Fruit fly (Drosophila melanogaster) whole organism, embryonic: ENCODE measurements around the gene Ccp84Ac.
A peak's percentile ranks its signal among the peaks of the same experiment; 100 is the strongest.

Experiments used
- B-H1 ChIP-seq: fragments of 200-800 bp; sonication (Bioruptor generic); IDR thresholded peaks from 3 replicates; pipeline ENCODE4 v1.3.6; 2022; ENCODE audit warnings: missing biosample characterization, missing genetic modification characterization
- CG10147 ChIP-seq: fragments of 200-800 bp; sonication (Bioruptor generic); optimal IDR thresholded peaks from 2 replicates; lab custom pipeline; 2019; ENCODE audit warnings: missing biosample characterization, mild to moderate bottlenecking, missing genetic modification characterization, moderate library complexity
- CG10654 ChIP-seq: fragments of 200-800 bp; sonication (Bioruptor generic); optimal IDR thresholded peaks from 2 replicates; lab custom pipeline; 2016; ENCODE audit warnings: missing biosample characterization, missing genetic modification characterization
- CG11398 ChIP-seq: fragments of 200-800 bp; sonication (Bioruptor generic); optimal IDR thresholded peaks from 2 replicates; lab custom pipeline; 2016; ENCODE audit warnings: missing biosample characterization, missing genetic modification characterization
- CG11456 ChIP-seq: fragments of 200-800 bp; sonication (Bioruptor generic); IDR thresholded peaks from 3 replicates; pipeline ENCODE4 v1.3.6; 2022; ENCODE audit warnings: missing biosample characterization, missing genetic modification characterization
- CG12769 ChIP-seq: fragments of 200-800 bp; sonication (Bioruptor generic); optimal IDR thresholded peaks from 2 replicates; lab custom pipeline; 2019; ENCODE audit warnings: missing biosample characterization, mild to moderate bottlenecking, missing genetic modification characterization, moderate library complexity
- CG12942 ChIP-seq: fragments of 200-800 bp; sonication (Bioruptor generic); optimal IDR thresholded peaks from 3 replicates; lab custom pipeline; 2016; ENCODE audit warnings: missing biosample characterization, missing genetic modification characterization
- CG17385 ChIP-seq: fragments of 200-800 bp; sonication (Bioruptor generic); optimal IDR thresholded peaks from 3 replicates; lab custom pipeline; 2018; ENCODE audit warnings: missing biosample characterization, mild to moderate bottlenecking, missing genetic modification characterization
- CG1792 ChIP-seq: fragments of 200-800 bp; sonication (Bioruptor generic); optimal IDR thresholded peaks from 2 replicates; lab custom pipeline; 2016; ENCODE audit warnings: missing biosample characterization, missing genetic modification characterization
- CG30431 ChIP-seq: fragments of 200-800 bp; sonication (Bioruptor generic); optimal IDR thresholded peaks from 2 replicates; lab custom pipeline; 2017; ENCODE audit warnings: missing biosample characterization, missing genetic modification characterization
- CG3163 ChIP-seq: fragments of 200-800 bp; sonication (Bioruptor generic); optimal IDR thresholded peaks from 3 replicates; lab custom pipeline; 2016; ENCODE audit warnings: missing biosample characterization, missing genetic modification characterization
- CG33213 ChIP-seq: fragments of 200-800 bp; sonication (Bioruptor generic); optimal IDR thresholded peaks from 3 replicates; lab custom pipeline; 2016; ENCODE audit warnings: missing biosample characterization, missing genetic modification characterization
- CG4404 ChIP-seq: fragments of 200-800 bp; sonication (Bioruptor generic); IDR thresholded peaks from 2 replicates; pipeline ENCODE4 v1.3.6; 2022; ENCODE audit warnings: missing biosample characterization, missing genetic modification characterization
- CG4424 ChIP-seq: fragments of 200-800 bp; sonication (Bioruptor generic); optimal IDR thresholded peaks from 3 replicates; lab custom pipeline; 2016; ENCODE audit warnings: missing biosample characterization, missing genetic modification characterization
- CG6765 ChIP-seq: fragments of 200-800 bp; sonication (Bioruptor generic); optimal IDR thresholded peaks from 3 replicates; lab custom pipeline; 2017; ENCODE audit warnings: missing biosample characterization, mild to moderate bottlenecking, missing genetic modification characterization
- CG7786 ChIP-seq: fragments of 200-800 bp; sonication (Bioruptor generic); optimal IDR thresholded peaks from 2 replicates; lab custom pipeline; 2016; ENCODE audit warnings: missing biosample characterization, missing genetic modification characterization
- Chrac-16 ChIP-seq: fragments of 200-800 bp; sonication (Bioruptor generic); optimal IDR thresholded peaks from 3 replicates; lab custom pipeline; 2016; ENCODE audit warnings: missing biosample characterization, missing genetic modification characterization
- Dip2 ChIP-seq: fragments of 200-800 bp; sonication (Bioruptor generic); IDR thresholded peaks from 2 replicates; pipeline ENCODE4 v1.3.6; 2022; ENCODE audit warnings: missing biosample characterization, missing genetic modification characterization
- Fer1 ChIP-seq: fragments of 200-800 bp; sonication (Bioruptor generic); optimal IDR thresholded peaks from 2 replicates; lab custom pipeline; 2017; ENCODE audit warnings: missing biosample characterization, mild to moderate bottlenecking, missing genetic modification characterization
- Fer3 ChIP-seq: fragments of 200-800 bp; sonication (Bioruptor generic); optimal IDR thresholded peaks from 2 replicates; lab custom pipeline; 2018; ENCODE audit warnings: missing biosample characterization, mild to moderate bottlenecking, missing genetic modification characterization, moderate library complexity
- Hr39 ChIP-seq: fragments of >200 bp; optimal IDR thresholded peaks from 2 replicates; lab custom pipeline; 2017
- Hr51 ChIP-seq, 2 experiments: fragments of 200-800 bp; sonication (Bioruptor generic); optimal IDR thresholded peaks; 2 replicates in 1 of 2; 3 replicates in 1 of 2; lab custom pipeline; 2016 to 2018; ENCODE audit warnings: missing biosample characterization in 2 of 2, missing genetic modification characterization in 2 of 2, mild to moderate bottlenecking in 1 of 2, moderate library complexity in 1 of 2
- Lim3 ChIP-seq: fragments of 200-800 bp; sonication (Bioruptor generic); IDR thresholded peaks from 2 replicates; pipeline ENCODE4 v1.3.6; 2022; ENCODE audit warnings: missing biosample characterization, missing genetic modification characterization
- Sox102F ChIP-seq: fragments of 200-800 bp; sonication (Bioruptor generic); optimal IDR thresholded peaks from 2 replicates; lab custom pipeline; 2018; ENCODE audit warnings: missing biosample characterization, mild to moderate bottlenecking, missing genetic modification characterization, moderate library complexity
- YL-1 ChIP-seq: fragments of 200-800 bp; sonication (Bioruptor generic); optimal IDR thresholded peaks from 3 replicates; lab custom pipeline; 2017; ENCODE audit warnings: missing biosample characterization, mild to moderate bottlenecking, missing genetic modification characterization
- abd-A ChIP-seq: fragments of 200-800 bp; sonication (Bioruptor generic); optimal IDR thresholded peaks from 3 replicates; lab custom pipeline; 2019; ENCODE audit warnings: missing biosample characterization, mild to moderate bottlenecking, missing genetic modification characterization, moderate library complexity
- al ChIP-seq: fragments of 200-800 bp; sonication (Bioruptor generic); IDR thresholded peaks from 2 replicates; pipeline ENCODE4 v1.3.6; 2022; ENCODE audit warnings: missing biosample characterization, missing genetic modification characterization
- aop ChIP-seq: fragments of 200-800 bp; sonication (Bioruptor generic); IDR thresholded peaks from 2 replicates; pipeline ENCODE4 v1.3.6; 2022; ENCODE audit warnings: missing biosample characterization, missing genetic modification characterization
- ash1 ChIP-seq: fragments of 200-800 bp; sonication (Bioruptor generic); optimal IDR thresholded peaks from 2 replicates; lab custom pipeline; 2018; ENCODE audit warnings: missing biosample characterization, mild to moderate bottlenecking, missing genetic modification characterization
- btn ChIP-seq: fragments of 200-800 bp; sonication (Bioruptor generic); optimal IDR thresholded peaks from 2 replicates; lab custom pipeline; 2016; ENCODE audit warnings: missing biosample characterization, missing genetic modification characterization
- cas ChIP-seq: fragments of 200-800 bp; sonication (Bioruptor generic); IDR thresholded peaks from 2 replicates; pipeline ENCODE4 v1.3.6; 2022; ENCODE audit warnings: missing biosample characterization, missing genetic modification characterization
- cg ChIP-seq: fragments of 200-800 bp; sonication (Bioruptor generic); optimal IDR thresholded peaks from 3 replicates; lab custom pipeline; 2019; ENCODE audit warnings: missing biosample characterization, mild to moderate bottlenecking, missing genetic modification characterization, moderate library complexity
- dati ChIP-seq: fragments of 200-800 bp; sonication (Bioruptor generic); IDR thresholded peaks from 2 replicates; pipeline ENCODE4 v1.3.6; 2022; ENCODE audit warnings: missing biosample characterization, missing genetic modification characterization
- eyg ChIP-seq: fragments of 200-800 bp; sonication (Bioruptor generic); optimal IDR thresholded peaks from 3 replicates; lab custom pipeline; 2016; ENCODE audit warnings: missing biosample characterization, missing genetic modification characterization
- fru ChIP-seq: fragments of >200 bp; optimal IDR thresholded peaks from 2 replicates; lab custom pipeline; 2017
- fu2 ChIP-seq: fragments of 200-800 bp; sonication (Bioruptor generic); optimal IDR thresholded peaks from 2 replicates; lab custom pipeline; 2016; ENCODE audit warnings: missing biosample characterization, missing genetic modification characterization
- gem ChIP-seq: fragments of 200-800 bp; sonication (Bioruptor generic); optimal IDR thresholded peaks from 2 replicates; lab custom pipeline; 2019; ENCODE audit warnings: missing biosample characterization, mild to moderate bottlenecking, missing genetic modification characterization, moderate library complexity
- hbn ChIP-seq: fragments of 200-800 bp; sonication (Bioruptor generic); IDR thresholded peaks from 2 replicates; pipeline ENCODE4 v1.3.6; 2022; ENCODE audit warnings: missing biosample characterization, missing genetic modification characterization; ENCODE audit not compliant: partially characterized antibody
- hth ChIP-seq: fragments of >200 bp; optimal IDR thresholded peaks from 2 replicates; lab custom pipeline; 2017; ENCODE audit warnings: inconsistent platforms
- ind ChIP-seq: fragments of 200-800 bp; sonication (Bioruptor generic); optimal IDR thresholded peaks from 3 replicates; lab custom pipeline; 2016; ENCODE audit warnings: missing biosample characterization, missing genetic modification characterization
- jigr1 ChIP-seq: fragments of 200-800 bp; sonication (Bioruptor generic); IDR thresholded peaks from 3 replicates; pipeline ENCODE4 v1.3.6; 2022; ENCODE audit warnings: missing biosample characterization, missing genetic modification characterization
- kni ChIP-seq: fragments of 200-800 bp; sonication (Bioruptor generic); optimal IDR thresholded peaks from 3 replicates; lab custom pipeline; 2017; ENCODE audit warnings: mild to moderate bottlenecking, missing biosample characterization, missing genetic modification reagents, missing genetic modification characterization
- lmd ChIP-seq: fragments of 200-800 bp; sonication (Bioruptor generic); IDR thresholded peaks from 2 replicates; pipeline ENCODE4 v1.3.6; 2022; ENCODE audit warnings: missing biosample characterization, missing genetic modification characterization
- luna ChIP-seq: fragments of 200-800 bp; sonication (Bioruptor generic); optimal IDR thresholded peaks from 2 replicates; lab custom pipeline; 2016; ENCODE audit warnings: missing biosample characterization, missing genetic modification characterization
- maf-S ChIP-seq: fragments of 200-800 bp; sonication (Bioruptor generic); optimal IDR thresholded peaks from 2 replicates; lab custom pipeline; 2016; ENCODE audit warnings: missing biosample characterization, missing genetic modification characterization
- mld ChIP-seq: fragments of 200-800 bp; sonication (Bioruptor generic); IDR thresholded peaks from 3 replicates; pipeline ENCODE4 v1.3.6; 2022; ENCODE audit warnings: missing biosample characterization, missing genetic modification characterization; ENCODE audit not compliant: partially characterized antibody
- nom ChIP-seq: fragments of 200-800 bp; sonication (Bioruptor generic); optimal IDR thresholded peaks from 2 replicates; lab custom pipeline; 2017; ENCODE audit warnings: missing biosample characterization, missing genetic modification characterization, mild to moderate bottlenecking, moderate library complexity, missing genetic modification reagents
- pfk ChIP-seq: fragments of 200-800 bp; sonication (Bioruptor generic); optimal IDR thresholded peaks from 2 replicates; lab custom pipeline; 2018; ENCODE audit warnings: missing biosample characterization, mild to moderate bottlenecking, missing genetic modification characterization, moderate library complexity
- phol ChIP-seq: fragments of 200-800 bp; sonication (Bioruptor generic); optimal IDR thresholded peaks from 3 replicates; lab custom pipeline; 2018; ENCODE audit warnings: missing biosample characterization, mild to moderate bottlenecking, missing genetic modification characterization, moderate library complexity
- pros ChIP-seq: fragments of 200-800 bp; sonication (Bioruptor generic); optimal IDR thresholded peaks from 3 replicates; lab custom pipeline; 2019; ENCODE audit warnings: missing biosample characterization, mild to moderate bottlenecking, missing genetic modification characterization, moderate library complexity
- slp2 ChIP-seq: fragments of 200-800 bp; sonication (Bioruptor generic); optimal IDR thresholded peaks from 2 replicates; lab custom pipeline; 2016; ENCODE audit warnings: missing biosample characterization, missing genetic modification characterization
- stc ChIP-seq: fragments of 200-800 bp; sonication (Bioruptor generic); IDR thresholded peaks from 2 replicates; pipeline ENCODE4 v1.3.6; 2022; ENCODE audit warnings: missing biosample characterization, missing genetic modification characterization
- yki ChIP-seq: fragments of >200 bp; optimal IDR thresholded peaks from 3 replicates; lab custom pipeline; 2018

Gene Ccp84Ac

dm6 chr3R:6665117-6665654 lies 30.9 kb downstream of the Ccp84Ac start (continued):
- no peak for TF ChIP-seq CG10147 (GFP tag; lab: Kevin White, UChicago)
- no peak for TF ChIP-seq gem (tag; lab: Kevin White, UChicago)
- no peak for TF ChIP-seq CG17385 (GFP tag; lab: Kevin White, UChicago)
- TF ChIP-seq CG33213 = no peak
- TF ChIP-seq jigr1 (GFP tag; lab: Robert Waterston, UW) = no peak
- no peak for TF ChIP-seq hbn
- no peak for TF ChIP-seq fru (lab: Kevin White, UChicago)
- no peak for TF ChIP-seq CG1792 (GFP tag; lab: Kevin White, UChicago)
- TF ChIP-seq al (GFP tag; lab: Robert Waterston, UW) = no peak
- TF ChIP-seq CG7786 (GFP tag; lab: Kevin White, UChicago) = no peak
- TF ChIP-seq slp2 (GFP tag; lab: Kevin White, UChicago) = no peak
- no peak for TF ChIP-seq stc (GFP tag; lab: Robert Waterston, UW)
- TF ChIP-seq eyg = no peak
- TF ChIP-seq phol (tag; lab: Kevin White, UChicago) = no peak
- TF ChIP-seq CG3163 = no peak
- TF ChIP-seq pfk = no peak
- no peak for TF ChIP-seq mld (GFP tag; lab: Robert Waterston, UW)
- no peak for TF ChIP-seq nom
- TF ChIP-seq Lim3 (GFP tag; lab: Robert Waterston, UW) = no peak
- TF ChIP-seq dati (GFP tag; lab: Robert Waterston, UW) = peak; percentile 32; the same call in 1 of the 2 replicates
- no peak for TF ChIP-seq B-H1 (GFP tag; lab: Robert Waterston, UW)
- no peak for TF ChIP-seq ash1 (GFP tag; lab: Kevin White, UChicago)
- no peak for TF ChIP-seq CG4404 (GFP tag; lab: Robert Waterston, UW)
- no peak for TF ChIP-seq yki (lab: Kevin White, UChicago)
- no peak for TF ChIP-seq pros (GFP tag; lab: Kevin White, UChicago)
- no peak for TF ChIP-seq luna
- TF ChIP-seq Dip2 (GFP tag; lab: Robert Waterston, UW) = no peak
- TF ChIP-seq cg (GFP tag; lab: Kevin White, UChicago) = no peak
- TF ChIP-seq CG11456 (GFP tag; lab: Robert Waterston, UW) = no peak
- no peak for TF ChIP-seq Fer1
- no peak for TF ChIP-seq Hr39
- no peak for TF ChIP-seq ind (GFP tag; lab: Kevin White, UChicago)
- no peak for TF ChIP-seq Chrac-16 (GFP tag; lab: Kevin White, UChicago)
- no peak for TF ChIP-seq maf-S (GFP tag; lab: Kevin White, UChicago)
- no peak for TF ChIP-seq btn (GFP tag; lab: Kevin White, UChicago)
- no peak for TF ChIP-seq CG10654 (GFP tag; lab: Kevin White, UChicago)
- TF ChIP-seq aop = no peak
- TF ChIP-seq CG12769 (tag; lab: Kevin White, UChicago) = peak; percentile 37
- TF ChIP-seq lmd (GFP tag; lab: Robert Waterston, UW) = no peak
- TF ChIP-seq abd-A (tag; lab: Kevin White, UChicago) = no peak
- TF ChIP-seq fu2 (GFP tag; lab: Kevin White, UChicago) = no peak
- no peak for TF ChIP-seq CG12942 (GFP tag; lab: Kevin White, UChicago)
- TF ChIP-seq Hr51 (GFP tag; optimal IDR thresholded peaks at IDR 0.05; lab: Kevin White, UChicago) = no peak
- TF ChIP-seq CG30431 (GFP tag; lab: Kevin White, UChicago) = peak; percentile 13
- no peak for TF ChIP-seq hth (lab: Kevin White, UChicago)
- no peak for TF ChIP-seq YL-1 (GFP tag; lab: Kevin White, UChicago)
- peak; percentile 74 for TF ChIP-seq kni (GFP tag; lab: Kevin White, UChicago)
- TF ChIP-seq CG6765 (GFP tag; lab: Kevin White, UChicago) = no peak
- TF ChIP-seq CG4424 (GFP tag; lab: Kevin White, UChicago) = no peak
- 0 out of 2 replicates have a peak, but pooled peaks have one; percentile 6 for TF ChIP-seq cas (GFP tag; lab: Robert Waterston, UW)
- no peak for TF ChIP-seq Sox102F
- TF ChIP-seq Fer3 (tag; lab: Kevin White, UChicago) = no peak
- TF ChIP-seq CG11398 = no peak
